Fruit fly (Drosophila melanogaster) whole organism, adult: Measurements from ENCODE around the gene Pcd.

Source experiments
- CG11617 ChIP-seq: fragments of 200-800 bp; sonication (Bioruptor generic); optimal IDR thresholded peaks from 2 replicates; lab custom pipeline; 2017; ENCODE audit warnings: mild to moderate bottlenecking, missing biosample characterization, missing genetic modification reagents, missing genetic modification characterization
- CG14711 ChIP-seq: fragments of 200-800 bp; sonication (Bioruptor generic); optimal IDR thresholded peaks from 2 replicates; lab custom pipeline; 2018; ENCODE audit warnings: missing biosample characterization, mild to moderate bottlenecking, missing genetic modification characterization, moderate library complexity
- CG1620 ChIP-seq: fragments of 200-800 bp; sonication (Bioruptor generic); optimal IDR thresholded peaks from 2 replicates; lab custom pipeline; 2016; ENCODE audit warnings: missing biosample characterization, missing genetic modification characterization
- CG7045 ChIP-seq: fragments of 200-800 bp; sonication (Bioruptor generic); optimal IDR thresholded peaks from 2 replicates; lab custom pipeline; 2017; ENCODE audit warnings: missing biosample characterization, mild to moderate bottlenecking, missing genetic modification characterization
- CG7101 ChIP-seq: fragments of 200-800 bp; sonication (Bioruptor generic); optimal IDR thresholded peaks from 2 replicates; lab custom pipeline; 2018; ENCODE audit warnings: missing biosample characterization, mild to moderate bottlenecking, missing genetic modification characterization, moderate library complexity
- Clk ChIP-seq: fragments of 200-800 bp; sonication (Bioruptor generic); optimal IDR thresholded peaks from 2 replicates; lab custom pipeline; 2017; ENCODE audit warnings: missing biosample characterization, missing genetic modification characterization
- Mnt ChIP-seq: fragments of 200-800 bp; sonication (Bioruptor generic); optimal IDR thresholded peaks from 2 replicates; lab custom pipeline; 2016; ENCODE audit warnings: missing biosample characterization, mild to moderate bottlenecking, missing genetic modification characterization
- bab1 ChIP-seq: fragments of 200-800 bp; sonication (Bioruptor generic); optimal IDR thresholded peaks from 3 replicates; lab custom pipeline; 2019; ENCODE audit warnings: missing biosample characterization, mild to moderate bottlenecking, missing genetic modification characterization, moderate library complexity
- cic ChIP-seq: fragments of 200-800 bp; sonication (Bioruptor generic); optimal IDR thresholded peaks from 2 replicates; lab custom pipeline; 2017; ENCODE audit warnings: missing biosample characterization, mild to moderate bottlenecking, missing genetic modification characterization, moderate library complexity
- cnc ChIP-seq, 2 experiments: fragments of >200 bp; optimal IDR thresholded peaks; 2 replicates each; lab custom pipeline; 2017
- ovo ChIP-seq: fragments of 200-800 bp; sonication (Bioruptor generic); optimal IDR thresholded peaks from 2 replicates; lab custom pipeline; 2016; ENCODE audit warnings: missing biosample characterization, missing genetic modification characterization
- tj ChIP-seq: fragments of 200-800 bp; sonication (Bioruptor generic); optimal IDR thresholded peaks from 3 replicates; lab custom pipeline; 2017; ENCODE audit warnings: missing biosample characterization, mild to moderate bottlenecking, missing genetic modification characterization, moderate library complexity

DNA sequence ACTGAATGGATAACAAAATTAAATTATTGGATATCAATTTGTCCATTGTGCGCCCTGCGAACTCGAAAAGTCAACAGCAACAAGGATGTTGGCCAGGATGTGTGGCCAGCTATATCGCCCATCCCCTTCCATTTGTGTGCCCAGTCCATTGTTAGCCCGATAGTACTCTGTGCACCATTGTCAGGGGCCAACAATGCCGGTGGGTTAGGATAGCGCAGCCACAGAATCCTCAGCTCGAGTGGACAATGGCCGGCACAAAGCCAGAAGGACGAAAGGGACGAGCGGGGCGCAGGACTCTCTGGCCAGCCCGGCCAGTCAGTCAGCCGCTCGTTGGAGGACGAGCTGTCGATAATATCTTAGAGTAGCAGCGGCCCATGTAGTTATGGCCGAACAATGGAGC is 25.1 kb upstream of the Pcd start:
- no peak for TF ChIP-seq CG1620 (GFP tag; lab: Kevin White, UChicago)
- no peak for TF ChIP-seq bab1 (GFP tag; lab: Kevin White, UChicago)
- TF ChIP-seq CG7045, result no peak
- no peak for TF ChIP-seq CG14711 (tag; lab: Kevin White, UChicago)
- no peak for TF ChIP-seq Mnt (GFP tag; lab: Kevin White, UChicago)
- no peak for TF ChIP-seq CG7101 (tag; lab: Kevin White, UChicago)
- TF ChIP-seq cnc (optimal IDR thresholded peaks at IDR 0.05; lab: Kevin White, UChicago), result no peak
- TF ChIP-seq ovo (GFP tag; lab: Kevin White, UChicago), result no peak
- TF ChIP-seq tj, result no peak
- TF ChIP-seq cic (GFP tag; lab: Kevin White, UChicago), result no peak
- no peak for TF ChIP-seq Clk (GFP tag; lab: Kevin White, UChicago)
- no peak for TF ChIP-seq CG11617 (GFP tag; lab: Kevin White, UChicago)
